Worm (Caenorhabditis elegans): ENCODE measurements around the gene smgl-2.

DNA sequence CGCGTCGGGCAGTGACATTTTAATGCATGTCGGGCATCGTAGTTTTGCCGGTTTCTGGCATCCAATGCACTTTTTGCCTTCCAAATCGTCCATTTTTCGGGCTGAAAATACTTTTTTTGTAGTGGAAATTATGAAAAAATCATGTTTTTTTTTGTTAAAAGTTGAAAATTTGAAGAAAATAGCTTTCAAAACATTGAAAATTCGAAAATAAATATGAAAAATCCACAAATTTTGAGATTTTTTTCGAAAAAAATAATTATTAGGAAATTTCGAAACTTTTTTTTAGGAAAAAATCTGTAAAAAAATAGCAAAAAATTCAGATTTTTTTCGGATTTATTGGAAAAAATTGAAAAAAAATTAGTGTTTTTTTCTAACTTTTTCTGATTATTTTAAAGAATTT, 39.2 kb upstream of the smgl-2 start, which contains the start of gene map-1:
- TF ChIP-seq dpl-1 (GFP tag; optimal IDR thresholded peaks at IDR 0.05) (no peak), mdl-1 (tag; optimal IDR thresholded peaks at IDR 0.05) (no peak), nhr-12 (tag; optimal IDR thresholded peaks at IDR 0.05) (no peak), lin-15B (tag; optimal IDR thresholded peaks at IDR 0.05) (no peak), fkh-10 (GFP tag; optimal IDR thresholded peaks at IDR 0.05) (no peak), fos-1 (tag; optimal IDR thresholded peaks at IDR 0.05) (no peak), nhr-237 (tag; optimal IDR thresholded peaks at IDR 0.05) (no peak), egl-13 (tag; optimal IDR thresholded peaks at IDR 0.05) (no peak)

Data from whole organism, L1 larva.